Worm (Caenorhabditis elegans) whole organism, dauer: ENCODE measurements around the gene T13C5.6.

ENCODE experiments used
- unc-62 ChIP-seq: sonication (generic microtip); optimal IDR thresholded peaks from 2 replicates; lab custom pipeline; 2017; ENCODE audit warnings: missing biosample characterization, missing genetic modification reagents, missing genetic modification characterization

T13C5.6 gene

ce11 chrX:6203315-6203714 is 4.2 kb downstream of the T13C5.6 start:
- TF ChIP-seq unc-62 = no peak

DNA sequence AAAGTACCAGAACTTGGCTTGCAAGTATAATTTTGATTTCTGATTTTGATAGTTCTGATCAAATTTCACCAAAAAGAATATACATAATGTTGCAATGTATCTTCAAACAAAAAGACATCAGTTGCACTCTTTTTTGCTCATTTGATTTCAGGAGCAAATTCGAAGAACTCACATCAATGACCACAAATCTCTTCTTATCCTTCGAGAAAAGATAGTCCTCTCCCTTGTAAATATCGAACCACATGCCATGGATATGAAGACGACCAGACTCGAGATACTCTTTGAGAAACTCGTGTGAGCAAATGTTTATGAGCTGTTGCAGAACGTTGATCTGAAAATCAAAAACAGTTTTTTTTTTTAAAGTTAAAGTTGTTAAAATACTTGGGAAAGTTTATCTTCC is 4.7 kb downstream of the T13C5.6 start:
- no peak for TF ChIP-seq unc-62

- no peak for TF ChIP-seq unc-62
Measured at ce11 chrX:6201542-6201941, 5.9 kb downstream of the T13C5.6 start.

DNA sequence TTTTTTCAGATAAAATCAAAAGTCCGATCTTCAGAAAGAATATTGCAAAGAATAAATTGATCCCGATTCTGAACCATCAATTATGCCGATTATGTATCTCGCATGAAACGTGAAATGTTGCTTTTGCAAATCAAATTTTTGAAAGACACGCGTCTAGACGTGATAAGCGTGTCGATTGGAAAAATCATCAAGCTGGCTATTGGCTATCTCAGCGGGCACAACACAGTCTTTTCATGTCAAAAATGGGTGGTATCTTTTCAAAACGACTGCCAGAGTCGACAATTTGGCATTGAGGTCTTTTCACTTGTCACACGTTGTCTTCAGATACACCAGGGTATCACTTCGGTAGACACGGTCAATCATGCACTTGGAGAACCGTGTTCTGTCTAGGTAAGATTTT is 10.9 kb downstream of the T13C5.6 start, which contains the start of gene daf-9:
Gene daf-9 (plus strand): TSS at position 301 of the 400 bp plus-strand sequence.
- TF ChIP-seq unc-62 = no peak

DNA sequence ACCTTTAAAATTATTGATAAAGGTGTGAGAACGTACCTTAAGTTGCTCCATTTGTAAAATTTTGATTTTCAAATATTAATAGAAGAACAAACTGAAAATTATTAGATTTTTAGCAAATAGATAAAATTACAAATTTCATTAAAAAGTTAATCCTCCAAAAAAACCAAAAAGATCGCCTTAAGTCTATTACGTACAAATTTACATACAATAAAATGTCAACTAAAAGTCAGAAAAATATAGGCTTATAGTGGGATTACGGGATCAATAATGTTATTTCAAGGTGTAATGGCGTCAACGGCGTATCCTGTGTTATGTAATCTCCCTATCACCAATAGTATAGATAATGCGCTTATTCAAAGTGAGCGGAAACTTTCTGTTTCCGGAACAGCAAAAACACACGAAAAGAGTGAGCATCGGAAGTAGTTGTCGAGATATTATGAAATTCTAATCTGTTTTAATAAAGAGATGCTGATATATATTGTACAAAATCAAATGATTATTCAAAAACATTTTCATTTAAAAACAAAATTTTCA is 13.2 kb downstream of the T13C5.6 start, which contains the start of gene ceh-54:
Gene ceh-54 (minus strand): TSS at position 51 of the 534 bp plus-strand sequence.
- no peak for TF ChIP-seq unc-62

DNA sequence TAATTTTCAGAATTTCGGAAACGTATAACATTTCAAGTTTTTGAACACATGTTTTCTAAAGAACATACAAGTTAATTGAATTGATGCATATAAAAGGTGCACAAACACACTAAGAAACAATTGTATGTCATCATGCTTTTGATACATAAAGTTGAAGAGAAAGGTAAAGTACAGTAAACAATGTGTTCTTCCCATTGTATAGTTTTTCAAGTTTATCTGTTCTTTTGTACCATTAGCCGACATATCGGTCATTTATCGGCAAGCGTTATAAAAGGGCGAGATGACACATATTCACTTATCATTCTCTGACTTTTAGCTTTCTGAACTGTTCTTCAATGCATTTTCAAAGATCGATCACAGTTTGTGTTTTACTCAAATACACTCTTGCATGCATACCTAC is 17.5 kb downstream of the T13C5.6 start, which contains the start of gene T13C5.9:
Gene T13C5.9 (plus strand): TSS at position 301 of the 400 bp plus-strand sequence.
- no peak for TF ChIP-seq unc-62

ce11 chrX:6187848-6188247 is 19.6 kb downstream of the T13C5.6 start, which contains the start of gene T13C5.10:
T13C5.10 (plus strand) TSS chrX:6188148.
- TF ChIP-seq unc-62 = no peak

ce11 chrX:6184709-6185108 is 22.8 kb downstream of the T13C5.6 start, which contains the start of gene T13C5.2:
T13C5.2 (plus strand) TSS chrX:6185009.
- no peak for TF ChIP-seq unc-62

- TF ChIP-seq unc-62 = no peak
Measured at ce11 chrX:6180293-6180692, 27.2 kb downstream of the T13C5.6 start, which contains the start of gene T13C5.7. T13C5.7 (plus strand) TSS chrX:6180593.

- no peak for TF ChIP-seq unc-62
Measured at ce11 chrX:6178989-6179388, 28.5 kb downstream of the T13C5.6 start.

DNA sequence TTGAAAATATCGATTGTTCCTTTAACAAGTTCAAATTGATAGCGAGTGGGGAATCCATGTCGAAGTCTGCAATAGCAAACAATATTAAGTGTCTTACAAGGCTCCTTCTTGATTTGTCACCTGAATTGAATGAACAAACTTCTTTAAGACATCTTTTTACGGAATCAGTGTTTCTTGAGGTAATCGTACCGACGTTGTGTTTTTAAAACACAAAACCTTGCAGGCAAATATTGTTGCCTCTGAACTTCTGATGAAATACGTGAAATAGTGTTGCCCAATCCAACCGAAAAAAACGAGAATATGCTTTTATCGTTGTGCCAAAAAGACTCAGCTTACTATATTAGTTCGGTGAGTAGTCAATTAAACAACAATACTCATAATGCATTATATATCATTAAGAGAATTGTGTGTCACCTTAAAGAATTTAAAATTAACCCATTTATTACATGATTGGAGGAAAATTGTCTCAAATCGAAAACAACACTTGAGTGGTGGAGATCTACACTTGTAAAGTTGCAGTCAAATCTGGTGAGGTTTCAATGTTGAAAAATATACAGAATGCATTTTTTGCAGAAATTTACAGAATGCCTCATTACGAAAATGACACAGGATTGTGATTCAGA is 29.4 kb downstream of the T13C5.6 start, which contains the start of the genes T25B2.4 and T13C5.3:
Gene T25B2.4 (plus strand): TSS at position 301 of the 623 bp plus-strand sequence.
Gene T13C5.3 (plus strand): TSS at position 573 of the 623 bp plus-strand sequence.
- no peak for TF ChIP-seq unc-62

DNA sequence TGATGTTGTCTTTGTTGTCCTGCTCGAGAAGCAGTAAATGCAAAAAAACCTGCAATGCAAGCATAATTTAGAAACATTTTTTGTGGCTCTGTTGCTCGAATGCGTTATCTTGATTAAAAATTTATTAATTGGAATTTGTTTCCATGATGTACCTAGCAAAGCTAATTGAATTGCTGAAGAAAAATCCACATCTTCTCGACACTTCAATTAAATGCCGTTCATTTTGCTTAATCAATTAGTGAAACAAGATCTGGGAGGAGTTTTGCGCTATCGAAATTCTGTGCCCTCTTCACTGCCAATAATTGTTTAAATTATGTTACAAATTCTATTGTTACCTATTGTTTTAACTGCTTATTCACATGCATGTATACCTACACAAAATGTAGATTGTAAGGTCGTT is 31.7 kb downstream of the T13C5.6 start, which contains the start of gene T25B2.3:
Gene T25B2.3 (plus strand): TSS at position 301 of the 400 bp plus-strand sequence.
- no peak for TF ChIP-seq unc-62

DNA sequence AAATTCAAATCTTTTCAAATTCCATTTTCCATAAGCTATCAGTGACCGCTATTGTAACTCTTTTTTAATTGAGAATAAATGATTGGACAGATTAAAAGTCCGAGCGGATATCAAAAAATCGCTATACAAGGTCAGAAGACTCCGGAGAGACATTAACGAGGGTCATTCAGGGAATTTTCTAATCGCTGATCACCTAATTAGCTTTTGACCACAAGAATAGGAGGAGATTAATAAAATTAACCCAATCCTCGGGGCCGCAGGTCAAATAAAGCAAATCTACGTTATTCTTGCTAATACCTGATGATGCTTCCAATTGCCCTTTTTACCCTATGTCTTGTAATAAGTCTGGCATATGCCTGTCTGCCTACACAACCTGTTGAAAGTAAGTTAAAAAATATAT is 33.8 kb downstream of the T13C5.6 start, which contains the start of gene T25B2.1:
Gene T25B2.1 (plus strand): TSS at position 301 of the 400 bp plus-strand sequence.
- no peak for TF ChIP-seq unc-62

DNA sequence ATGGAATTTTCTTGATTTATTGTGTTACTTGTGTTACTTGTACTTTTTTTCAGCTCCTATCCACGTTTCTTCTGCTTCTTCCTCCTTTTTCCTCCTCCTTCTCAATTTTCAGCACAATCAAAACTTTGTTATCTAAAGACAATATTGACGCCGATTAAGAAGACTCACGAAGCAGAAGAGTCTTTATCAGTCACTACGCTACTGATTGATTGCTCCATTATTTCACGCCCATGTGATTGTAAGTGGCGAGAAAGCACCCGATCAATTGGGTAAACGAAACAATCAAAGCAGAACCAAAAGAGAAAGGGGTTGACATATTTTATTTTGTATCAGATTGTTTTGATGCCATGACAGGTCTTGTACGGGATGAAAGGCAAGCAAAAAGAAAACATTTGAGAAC is 38.2 kb downstream of the T13C5.6 start, which contains the start of gene T25B2.2:
Gene T25B2.2 (plus strand): TSS at position 392 of the 400 bp plus-strand sequence.
- no peak for TF ChIP-seq unc-62

- no peak for TF ChIP-seq unc-62
Measured at ce11 chrX:6167376-6167775, 40.1 kb downstream of the T13C5.6 start.

ce11 chrX:6162037-6162436 is 45.5 kb downstream of the T13C5.6 start:
- no peak for TF ChIP-seq unc-62

- no peak for TF ChIP-seq unc-62
Measured at ce11 chrX:6160427-6160826, 47.1 kb downstream of the T13C5.6 start, which contains the start of gene odd-2. odd-2 (minus strand) TSS chrX:6160527.

ce11 chrX:6159562-6159961 is 47.9 kb downstream of the T13C5.6 start:
- TF ChIP-seq unc-62 = no peak
